Worm (Caenorhabditis elegans): ENCODE data around the gene atf-7.

atf-7 gene

DNA sequence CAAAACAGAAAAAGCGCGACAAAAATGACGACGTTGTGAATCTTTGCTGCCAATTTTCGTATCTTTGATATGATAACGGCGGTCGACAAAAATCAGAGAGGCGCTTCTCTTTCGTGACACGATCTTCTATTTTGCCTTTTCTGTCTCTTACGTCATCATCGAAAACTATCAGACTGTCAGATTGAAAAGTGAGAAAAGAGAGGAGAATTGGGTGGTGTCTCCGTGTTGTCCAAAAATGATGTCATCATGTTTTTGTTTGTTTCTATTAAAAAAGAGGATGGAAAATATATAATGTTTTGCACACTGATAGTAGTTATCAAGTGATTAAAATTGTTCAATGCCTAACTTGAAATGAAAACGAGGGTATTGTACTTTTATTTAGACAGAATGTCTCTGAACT lies 2.8 kb downstream of the atf-7 start:
- TF ChIP-seq ref-1 (GFP tag; conservative IDR thresholded peaks at IDR 0.05) (no peak), tab-1 (GFP tag; IDR thresholded peaks at IDR 0.05) (no peak), cog-1 (tag; optimal IDR thresholded peaks at IDR 0.05) (no peak), ztf-23 (GFP tag; IDR thresholded peaks at IDR 0.05) (no peak), flt-1 (GFP tag; IDR thresholded peaks at IDR 0.05) (no peak), T22C8.4 (GFP tag; IDR thresholded peaks at IDR 0.05) (no peak), klf-2 (GFP tag; conservative IDR thresholded peaks at IDR 0.05) (no peak), ztf-29 (GFP tag; IDR thresholded peaks at IDR 0.05) (no peak), med-1 (GFP tag; optimal IDR thresholded peaks at IDR 0.05; ENCODE audit: insufficient read depth) (no peak)

ce11 chrIII:4495685-4496084 lies 3.2 kb downstream of the atf-7 start:
- TF ChIP-seq ref-1 (GFP tag; conservative IDR thresholded peaks at IDR 0.05) (no peak), flt-1 (GFP tag; IDR thresholded peaks at IDR 0.05) (no peak), T22C8.4 (GFP tag; IDR thresholded peaks at IDR 0.05) (no peak)

DNA sequence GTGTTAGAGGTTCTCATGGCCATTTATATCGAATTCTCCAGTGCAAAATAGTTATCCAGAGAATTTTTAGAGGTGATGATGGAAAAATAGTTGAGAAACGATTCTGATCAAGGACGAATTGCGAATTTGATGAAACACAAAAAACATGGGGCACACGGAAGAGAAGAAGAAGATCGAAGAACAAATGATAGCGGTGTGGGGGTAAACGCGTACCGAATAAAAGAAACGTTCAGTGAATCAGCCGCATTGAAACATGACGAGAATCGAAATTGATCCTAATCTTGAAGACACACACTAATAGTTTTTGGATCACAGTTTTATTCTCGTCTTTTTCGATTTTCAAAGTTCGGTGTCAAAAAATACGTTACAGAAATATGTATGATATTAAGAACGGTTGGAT lies 3.6 kb downstream of the atf-7 start:
- TF ChIP-seq klf-2 (GFP tag; conservative IDR thresholded peaks at IDR 0.05): no peak
- TF ChIP-seq T22C8.4 (GFP tag; IDR thresholded peaks at IDR 0.05): no peak
- no peak for TF ChIP-seq cog-1 (tag; optimal IDR thresholded peaks at IDR 0.05)
- TF ChIP-seq ztf-29 (GFP tag; IDR thresholded peaks at IDR 0.05): no peak
- no peak for TF ChIP-seq tab-1 (GFP tag; IDR thresholded peaks at IDR 0.05)
- no peak for TF ChIP-seq ref-1 (GFP tag; conservative IDR thresholded peaks at IDR 0.05)
- no peak for TF ChIP-seq med-1 (GFP tag; optimal IDR thresholded peaks at IDR 0.05; ENCODE audit: insufficient read depth)
- no peak for TF ChIP-seq flt-1 (GFP tag; IDR thresholded peaks at IDR 0.05)
- no peak for TF ChIP-seq ztf-23 (GFP tag; IDR thresholded peaks at IDR 0.05)

DNA sequence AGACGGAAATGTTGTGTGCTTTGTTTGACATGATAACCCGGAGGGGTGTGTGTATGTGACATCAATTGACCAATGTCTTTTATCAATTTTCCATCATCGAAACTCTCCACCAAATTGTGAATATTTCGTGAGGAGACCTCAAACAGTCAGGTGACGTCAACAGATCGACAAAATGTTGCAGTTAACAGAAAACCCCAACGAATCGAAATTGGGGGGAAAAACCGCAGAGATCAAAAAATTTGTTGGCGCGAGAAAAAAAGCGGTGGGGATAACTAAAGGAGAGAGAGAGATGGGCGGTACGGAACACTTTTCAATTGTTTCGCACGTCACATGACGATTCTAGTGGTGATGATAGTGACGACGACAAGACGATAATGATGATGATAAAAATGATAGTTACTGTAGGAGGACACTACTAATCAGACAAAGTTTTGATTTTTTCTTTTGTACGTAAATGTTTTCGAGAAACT lies 4.3 kb downstream of the atf-7 start:
- no peak for TF ChIP-seq ztf-29 (GFP tag; IDR thresholded peaks at IDR 0.05)
- no peak for TF ChIP-seq klf-2 (GFP tag; conservative IDR thresholded peaks at IDR 0.05)
- no peak for TF ChIP-seq ztf-23 (GFP tag; IDR thresholded peaks at IDR 0.05)
- no peak for TF ChIP-seq T22C8.4 (GFP tag; IDR thresholded peaks at IDR 0.05)
- no peak for TF ChIP-seq cog-1 (tag; optimal IDR thresholded peaks at IDR 0.05)
- no peak for TF ChIP-seq flt-1 (GFP tag; IDR thresholded peaks at IDR 0.05)
- no peak for TF ChIP-seq med-1 (GFP tag; optimal IDR thresholded peaks at IDR 0.05; ENCODE audit: insufficient read depth)
- no peak for TF ChIP-seq ref-1 (GFP tag; conservative IDR thresholded peaks at IDR 0.05)
- no peak for TF ChIP-seq tab-1 (GFP tag; IDR thresholded peaks at IDR 0.05)

DNA sequence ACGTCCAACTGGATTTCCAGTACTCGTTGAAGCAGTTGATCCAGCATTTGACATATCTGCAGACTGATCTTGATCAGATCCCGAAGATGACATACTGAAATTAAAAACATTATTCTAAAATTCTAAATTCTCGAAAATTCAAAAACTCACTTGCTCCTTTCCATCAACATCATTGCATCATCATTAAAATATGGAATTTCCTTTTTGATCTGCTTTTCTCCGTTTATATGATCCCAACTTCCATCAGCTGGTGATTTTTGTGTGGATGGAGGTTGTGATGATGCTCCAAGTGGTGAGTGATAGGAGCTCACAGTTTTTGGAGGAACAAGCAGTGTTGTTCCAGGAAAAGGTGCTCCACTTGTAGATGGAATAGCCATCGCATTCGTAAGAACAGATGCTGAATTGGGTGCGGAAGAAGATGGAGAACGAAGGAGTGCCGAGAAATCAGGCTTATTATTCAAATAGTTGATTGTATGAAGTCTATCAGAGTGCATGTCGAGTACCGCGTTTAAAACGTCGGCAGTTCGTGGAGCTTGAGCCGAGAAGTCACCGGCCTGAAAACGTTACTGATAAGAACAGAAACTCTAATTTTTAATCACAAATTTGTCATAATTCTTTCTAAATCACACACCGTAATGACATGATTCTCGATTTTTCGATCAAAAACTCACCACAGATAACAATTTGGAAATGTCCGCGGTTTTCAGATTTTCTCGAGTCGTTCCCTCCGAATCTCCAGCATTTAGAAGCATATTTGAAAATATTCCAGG lies 5.7 kb downstream of the atf-7 start:
- TF ChIP-seq ztf-29 (GFP tag; IDR thresholded peaks at IDR 0.05) (no peak), med-1 (GFP tag; optimal IDR thresholded peaks at IDR 0.05; ENCODE audit: insufficient read depth) (no peak), flt-1 (GFP tag; IDR thresholded peaks at IDR 0.05) (no peak), T22C8.4 (GFP tag; IDR thresholded peaks at IDR 0.05) (no peak), tab-1 (GFP tag; IDR thresholded peaks at IDR 0.05) (no peak), ztf-23 (GFP tag; IDR thresholded peaks at IDR 0.05) (no peak)

DNA sequence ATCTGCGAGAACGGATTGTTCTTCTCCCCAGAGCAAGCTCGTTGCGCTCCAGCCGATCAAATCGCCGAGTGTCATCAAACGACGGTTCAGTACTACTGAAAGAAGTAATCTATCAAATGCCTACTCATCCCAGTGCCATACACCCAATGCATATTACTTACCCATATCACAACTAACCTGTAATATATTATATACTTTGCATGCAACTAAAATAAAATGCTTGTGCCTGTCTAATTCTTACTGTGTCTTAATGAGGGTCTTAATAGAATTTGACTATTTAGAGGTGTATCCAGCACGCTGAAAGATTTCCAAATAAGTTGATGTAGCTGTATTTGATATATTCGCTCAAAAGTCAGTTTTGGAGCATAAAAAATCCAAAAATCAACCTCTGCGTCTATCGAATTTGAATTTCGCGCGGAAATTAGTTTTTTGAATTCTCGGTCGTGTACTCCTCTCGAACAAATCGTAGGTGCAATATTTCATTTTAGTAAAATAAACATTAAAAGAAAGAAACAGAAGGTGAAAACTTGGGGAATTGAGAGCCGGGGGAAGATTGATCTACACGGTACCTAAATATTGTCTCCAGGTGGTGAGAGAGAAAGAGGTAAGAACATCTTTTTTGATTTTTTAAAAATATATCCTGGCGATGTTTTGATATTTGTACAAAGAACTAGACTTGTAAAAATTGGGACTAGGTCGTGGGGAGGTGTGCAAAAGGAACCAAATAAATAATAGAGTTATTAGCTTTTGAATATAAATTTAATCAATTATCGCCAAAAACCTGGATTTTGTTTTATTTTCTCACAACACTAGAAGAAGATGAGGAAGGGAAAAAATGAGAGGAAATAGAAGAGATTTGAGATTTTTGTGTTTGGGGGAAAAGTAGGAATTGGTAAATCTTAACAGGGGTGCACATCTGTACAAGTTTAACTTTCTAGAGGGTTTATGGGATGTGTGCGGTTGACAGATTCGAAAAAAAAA lies 7.4 kb downstream of the atf-7 start:
- TF ChIP-seq tab-1 (GFP tag; IDR thresholded peaks at IDR 0.05) (no peak), ztf-29 (GFP tag; IDR thresholded peaks at IDR 0.05) (no peak), ztf-23 (GFP tag; IDR thresholded peaks at IDR 0.05) (no peak), T22C8.4 (GFP tag; IDR thresholded peaks at IDR 0.05) (no peak), cog-1 (tag; optimal IDR thresholded peaks at IDR 0.05) (no peak), med-1 (GFP tag; optimal IDR thresholded peaks at IDR 0.05; ENCODE audit: insufficient read depth) (no peak), flt-1 (GFP tag; IDR thresholded peaks at IDR 0.05) (no peak), klf-2 (GFP tag; conservative IDR thresholded peaks at IDR 0.05) (no peak), ref-1 (GFP tag; conservative IDR thresholded peaks at IDR 0.05) (no peak)

DNA sequence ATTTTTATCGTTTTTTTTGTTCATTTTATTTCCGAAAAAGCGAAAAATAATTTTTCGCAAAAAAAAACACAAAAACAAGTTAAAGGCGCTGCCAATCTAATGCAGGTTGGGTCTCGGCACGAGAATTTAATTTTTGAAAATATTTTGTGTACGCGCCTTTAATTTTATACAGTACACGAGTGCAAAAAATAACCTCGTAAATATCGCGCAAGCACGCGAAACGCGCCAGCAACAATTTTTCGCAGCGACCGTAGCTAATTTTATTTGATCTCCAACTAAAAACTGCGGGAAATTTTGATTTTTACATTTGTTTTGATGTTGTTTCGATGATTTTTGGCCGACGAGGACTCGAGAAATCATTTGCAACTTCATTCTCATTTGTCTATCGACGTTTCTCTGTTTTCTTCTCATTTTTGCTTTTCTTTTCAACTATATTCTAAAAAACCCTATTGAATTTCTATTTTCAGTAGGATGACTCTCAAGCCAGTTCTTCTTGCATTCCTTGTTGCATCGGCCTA lies 9.9 kb downstream of the atf-7 start, which contains the start of gene cpg-1:
TSS of gene cpg-1 (plus strand) at position 468 of the 518 bp plus-strand sequence.
- TF ChIP-seq cog-1 (tag; optimal IDR thresholded peaks at IDR 0.05) (no peak), ztf-23 (GFP tag; IDR thresholded peaks at IDR 0.05) (no peak), flt-1 (GFP tag; IDR thresholded peaks at IDR 0.05) (no peak), ztf-29 (GFP tag; IDR thresholded peaks at IDR 0.05) (no peak), T22C8.4 (GFP tag; IDR thresholded peaks at IDR 0.05) (no peak), tab-1 (GFP tag; IDR thresholded peaks at IDR 0.05) (no peak), ref-1 (GFP tag; conservative IDR thresholded peaks at IDR 0.05) (no peak), med-1 (GFP tag; optimal IDR thresholded peaks at IDR 0.05; ENCODE audit: insufficient read depth) (no peak), klf-2 (GFP tag; conservative IDR thresholded peaks at IDR 0.05) (no peak)

ce11 chrIII:4487271-4487670 lies 11.6 kb downstream of the atf-7 start:
- TF ChIP-seq tab-1 (GFP tag; IDR thresholded peaks at IDR 0.05) (no peak), T22C8.4 (GFP tag; IDR thresholded peaks at IDR 0.05) (no peak), med-1 (GFP tag; optimal IDR thresholded peaks at IDR 0.05; ENCODE audit: insufficient read depth) (no peak)

- peak; percentile 31; the same call in 1 of the 2 replicates for TF ChIP-seq flt-1 (GFP tag; IDR thresholded peaks at IDR 0.05)
These were observed 14.5 kb downstream of the atf-7 start for ce11 chrIII:4484373-4484772.

Data from whole organism, midembryonic.